Worm (Caenorhabditis elegans) whole organism, L1 larva: ENCODE measurements around the gene T26C5.4.

Source experiments
- blmp-1 ChIP-seq: fragments of 150-350 bp; optimal IDR thresholded peaks from 2 replicates; lab custom pipeline; 2014; ENCODE audit warnings: missing biosample characterization, missing genetic modification characterization
- egl-27 ChIP-seq, 2 experiments: fragments of 150-350 bp in 1 of 2; sonication (generic microtip); optimal IDR thresholded peaks; 3 replicates each; lab custom pipeline; 2017 to 2018; ENCODE audit warnings: missing biosample characterization in 2 of 2, missing genetic modification characterization in 2 of 2, missing genetic modification reagents in 2 of 2
- elt-3 ChIP-seq, 6 experiments: fragments of 150-350 bp in 1 of 6; sonication (generic microtip); optimal IDR thresholded peaks; 2 replicates each; lab custom pipeline; 2017 to 2018; ENCODE audit warnings: missing biosample characterization in 6 of 6, missing genetic modification characterization in 6 of 6, inconsistent platforms in 1 of 6
- lin-13 ChIP-seq: fragments of 150-350 bp; optimal IDR thresholded peaks from 2 replicates; lab custom pipeline; 2014; ENCODE audit warnings: missing biosample characterization, missing genetic modification reagents, missing genetic modification characterization
- lin-39 ChIP-seq: fragments of 150-350 bp; optimal IDR thresholded peaks from 2 replicates; lab custom pipeline; 2014; ENCODE audit warnings: missing biosample characterization, missing genetic modification reagents, missing genetic modification characterization
- lsy-2 ChIP-seq, 2 experiments: fragments of 150-350 bp; optimal IDR thresholded peaks; 2 replicates each; lab custom pipeline; 2014; ENCODE audit warnings: missing biosample characterization in 2 of 2, missing genetic modification characterization in 2 of 2
- mep-1 ChIP-seq: fragments of 150-350 bp; optimal IDR thresholded peaks from 2 replicates; lab custom pipeline; 2014; ENCODE audit warnings: missing biosample characterization, missing genetic modification characterization
- zip-4 ChIP-seq: fragments of 200-800 bp; sonication (Bioruptor generic); optimal IDR thresholded peaks from 2 replicates; lab custom pipeline; 2018; ENCODE audit warnings: mild to moderate bottlenecking, missing genetic modification characterization, moderate library complexity, missing compliant biosample characterization

ce11 chrII:9262845-9263402, 12.6 kb upstream of the T26C5.4 start:
- no peak for TF ChIP-seq lsy-2 (tag; optimal IDR thresholded peaks at IDR 0.05; lab: Kevin White, UChicago)
- no peak for TF ChIP-seq egl-27 (tag; optimal IDR thresholded peaks at IDR 0.05; lab: Kevin White, UChicago)
- no peak for TF ChIP-seq lin-39 (tag; lab: Kevin White, UChicago)
- TF ChIP-seq lin-13 (GFP tag; lab: Kevin White, UChicago) = no peak
- no peak for TF ChIP-seq zip-4 (GFP tag; lab: Kevin White, UChicago)
- TF ChIP-seq elt-3 (tag; optimal IDR thresholded peaks at IDR 0.05; lab: Kevin White, UChicago) = no peak
- no peak for TF ChIP-seq mep-1 (tag; lab: Kevin White, UChicago)
- no peak for TF ChIP-seq blmp-1 (tag; lab: Kevin White, UChicago)
